Fruit fly (Drosophila melanogaster) whole organism, embryonic: Measurements from ENCODE around the gene CG13690.
A peak's percentile ranks its signal among the peaks of the same experiment; 100 is the strongest.

Source experiments
- Atf3 ChIP-seq: fragments of 200-800 bp; sonication (Bioruptor generic); optimal IDR thresholded peaks from 3 replicates; lab custom pipeline; 2016; ENCODE audit warnings: missing biosample characterization, missing genetic modification characterization
- Awh ChIP-seq: fragments of 200-800 bp; sonication (Bioruptor generic); IDR thresholded peaks from 2 replicates; pipeline ENCODE4, ENCODE4 v1.3.6; 2022; ENCODE audit warnings: missing biosample characterization, missing genetic modification characterization
- Bteb2 ChIP-seq: fragments of 200-800 bp; sonication (Bioruptor generic); optimal IDR thresholded peaks from 2 replicates; lab custom pipeline; 2016; ENCODE audit warnings: missing biosample characterization, missing genetic modification characterization
- CG1024 ChIP-seq: fragments of 200-800 bp; sonication (Bioruptor generic); IDR thresholded peaks from 2 replicates; pipeline ENCODE4 v1.3.6; 2022; ENCODE audit warnings: missing biosample characterization, missing genetic modification characterization
- CG10274 ChIP-seq: fragments of 200-800 bp; sonication (Bioruptor generic); optimal IDR thresholded peaks from 3 replicates; lab custom pipeline; 2017; ENCODE audit warnings: missing biosample characterization, mild to moderate bottlenecking, missing genetic modification characterization
- CG10321 ChIP-seq: fragments of 200-800 bp; sonication (Bioruptor generic); IDR thresholded peaks from 2 replicates; pipeline ENCODE4 v1.3.6; 2022; ENCODE audit warnings: missing biosample characterization, missing genetic modification characterization
- CG10366 ChIP-seq: fragments of 200-800 bp; sonication (Bioruptor generic); IDR thresholded peaks from 2 replicates; pipeline ENCODE4 v1.3.6; 2022; ENCODE audit warnings: missing biosample characterization, missing genetic modification characterization
- CG11085 ChIP-seq: fragments of 200-800 bp; sonication (Bioruptor generic); IDR thresholded peaks from 2 replicates; pipeline ENCODE4 v1.3.6; 2022; ENCODE audit warnings: missing biosample characterization, missing genetic modification characterization
- CG11398 ChIP-seq: fragments of 200-800 bp; sonication (Bioruptor generic); optimal IDR thresholded peaks from 2 replicates; lab custom pipeline; 2016; ENCODE audit warnings: missing biosample characterization, missing genetic modification characterization
- CG12391 ChIP-seq: fragments of 200-800 bp; sonication (Bioruptor generic); optimal IDR thresholded peaks from 3 replicates; lab custom pipeline; 2018; ENCODE audit warnings: missing biosample characterization, mild to moderate bottlenecking, missing genetic modification characterization, moderate library complexity
- CG15011 ChIP-seq: fragments of 200-800 bp; sonication (Bioruptor generic); optimal IDR thresholded peaks from 3 replicates; lab custom pipeline; 2018; ENCODE audit warnings: missing biosample characterization, mild to moderate bottlenecking, missing genetic modification characterization
- CG16779 ChIP-seq: fragments of 200-800 bp; sonication (Bioruptor generic); IDR thresholded peaks from 2 replicates; pipeline ENCODE4 v1.3.6; 2022; ENCODE audit warnings: missing biosample characterization, missing genetic modification characterization
- CG17612 ChIP-seq: fragments of 200-800 bp; sonication (Bioruptor generic); IDR thresholded peaks from 2 replicates; pipeline ENCODE4 v1.3.6; 2022; ENCODE audit warnings: missing biosample characterization, missing genetic modification characterization
- CG18764 ChIP-seq: fragments of 200-800 bp; sonication (Bioruptor generic); optimal IDR thresholded peaks from 3 replicates; lab custom pipeline; 2016; ENCODE audit warnings: missing biosample characterization, missing genetic modification characterization
- CG4360 ChIP-seq: fragments of 200-800 bp; sonication (Bioruptor generic); IDR thresholded peaks from 2 replicates; pipeline ENCODE4 v1.3.6; 2022; ENCODE audit warnings: missing biosample characterization, missing genetic modification characterization
- CG4854 ChIP-seq: fragments of 200-800 bp; sonication (Bioruptor generic); optimal IDR thresholded peaks from 2 replicates; lab custom pipeline; 2016; ENCODE audit warnings: missing biosample characterization, missing genetic modification characterization, inconsistent platforms
- CG6254 ChIP-seq: fragments of 200-800 bp; sonication (Bioruptor generic); optimal IDR thresholded peaks from 3 replicates; lab custom pipeline; 2017; ENCODE audit warnings: mild to moderate bottlenecking, missing biosample characterization, missing genetic modification reagents, missing genetic modification characterization
- CG8924 ChIP-seq: fragments of 200-800 bp; optimal IDR thresholded peaks from 3 replicates; lab custom pipeline; 2019; ENCODE audit warnings: missing biosample characterization, mild to moderate bottlenecking, missing genetic modification characterization, moderate library complexity
- CG9817 ChIP-seq: fragments of 200-800 bp; sonication (Bioruptor generic); optimal IDR thresholded peaks from 2 replicates; lab custom pipeline; 2018; ENCODE audit warnings: missing biosample characterization, mild to moderate bottlenecking, missing genetic modification characterization, moderate library complexity
- CG9876 ChIP-seq: fragments of 200-800 bp; sonication (Bioruptor generic); optimal IDR thresholded peaks from 2 replicates; lab custom pipeline; 2016; ENCODE audit warnings: missing biosample characterization, missing genetic modification characterization
- CoRest ChIP-seq: fragments of 200-800 bp; sonication (Bioruptor generic); optimal IDR thresholded peaks from 3 replicates; lab custom pipeline; 2018; ENCODE audit warnings: missing biosample characterization, mild to moderate bottlenecking, missing genetic modification characterization, moderate library complexity
- Drgx ChIP-seq: fragments of 200-800 bp; sonication (Bioruptor generic); IDR thresholded peaks from 2 replicates; pipeline ENCODE4 v1.3.6; 2022; ENCODE audit warnings: missing biosample characterization, missing genetic modification characterization
- HLHmδ ChIP-seq: fragments of 200-800 bp; sonication (Bioruptor generic); optimal IDR thresholded peaks from 2 replicates; lab custom pipeline; 2018; ENCODE audit warnings: missing biosample characterization, mild to moderate bottlenecking, missing genetic modification characterization, moderate library complexity
- Hey ChIP-seq: fragments of 200-800 bp; sonication (Bioruptor generic); optimal IDR thresholded peaks from 3 replicates; lab custom pipeline; 2018; ENCODE audit warnings: missing biosample characterization, mild to moderate bottlenecking, missing genetic modification characterization
- Hmr ChIP-seq: fragments of 200-800 bp; sonication (Bioruptor generic); optimal IDR thresholded peaks from 3 replicates; lab custom pipeline; 2017; ENCODE audit warnings: mild to moderate bottlenecking, missing biosample characterization, missing genetic modification reagents, missing genetic modification characterization
- Kr ChIP-seq: fragments of 200-800 bp; sonication (Bioruptor generic); optimal IDR thresholded peaks from 2 replicates; lab custom pipeline; 2017; ENCODE audit warnings: missing biosample characterization, mild to moderate bottlenecking, missing genetic modification characterization
- MBD-R2 ChIP-seq: fragments of 200-800 bp; sonication (Bioruptor generic); IDR thresholded peaks from 2 replicates; pipeline ENCODE4 v1.3.6; 2022; ENCODE audit warnings: missing biosample characterization, missing genetic modification characterization
- MESR4 ChIP-seq: fragments of 200-800 bp; sonication (Bioruptor generic); optimal IDR thresholded peaks from 2 replicates; lab custom pipeline; 2018; ENCODE audit warnings: missing biosample characterization, mild to moderate bottlenecking, missing genetic modification characterization, moderate library complexity
- Poxn ChIP-seq: fragments of 200-800 bp; sonication (Bioruptor generic); IDR thresholded peaks from 2 replicates; pipeline ENCODE4 v1.3.6; 2022; ENCODE audit warnings: missing biosample characterization, missing genetic modification characterization
- Six4 ChIP-seq: fragments of 200-800 bp; sonication (Bioruptor generic); optimal IDR thresholded peaks from 2 replicates; lab custom pipeline; 2016; ENCODE audit warnings: missing biosample characterization, missing genetic modification characterization
- Trl ChIP-seq, 3 experiments: fragments of >200 bp in 2 of 3; fragments of 200-800 bp in 1 of 3; sonication (Bioruptor generic) in 1 of 3; optimal IDR thresholded peaks; 2 replicates in 1 of 3; 3 replicates in 2 of 3; lab custom pipeline; 2016 to 2017; ENCODE audit warnings: missing biosample characterization in 1 of 3, missing genetic modification characterization in 1 of 3
- Vsx1 ChIP-seq: fragments of 200-800 bp; sonication (Bioruptor generic); optimal IDR thresholded peaks from 2 replicates; lab custom pipeline; 2017; ENCODE audit warnings: missing biosample characterization, mild to moderate bottlenecking, missing genetic modification characterization, missing genetic modification reagents
- Xbp1 ChIP-seq: fragments of 200-800 bp; sonication (Bioruptor generic); optimal IDR thresholded peaks from 3 replicates; lab custom pipeline; 2016; ENCODE audit warnings: missing biosample characterization, mild to moderate bottlenecking, missing genetic modification characterization
- cad ChIP-seq: fragments of >200 bp; optimal IDR thresholded peaks from 2 replicates; lab custom pipeline; 2017; ENCODE audit warnings: missing biosample characterization, missing genetic modification characterization
- chm ChIP-seq: fragments of 200-800 bp; sonication (Bioruptor generic); IDR thresholded peaks from 2 replicates; pipeline ENCODE4 v1.3.6; 2022; ENCODE audit warnings: missing biosample characterization, missing genetic modification characterization
- disco-r ChIP-seq: fragments of 200-800 bp; sonication (Bioruptor generic); optimal IDR thresholded peaks from 2 replicates; lab custom pipeline; 2016; ENCODE audit warnings: missing biosample characterization, missing genetic modification characterization
- en ChIP-seq: fragments of 200-800 bp; sonication (Bioruptor generic); optimal IDR thresholded peaks from 2 replicates; lab custom pipeline; 2016; ENCODE audit warnings: missing biosample characterization, missing genetic modification characterization
- eve ChIP-seq, 2 experiments: fragments of >200 bp; optimal IDR thresholded peaks; 2 replicates each; lab custom pipeline; 2017; ENCODE audit warnings: missing biosample characterization in 2 of 2, missing genetic modification characterization in 2 of 2
- eyg ChIP-seq: fragments of 200-800 bp; sonication (Bioruptor generic); optimal IDR thresholded peaks from 3 replicates; lab custom pipeline; 2016; ENCODE audit warnings: missing biosample characterization, missing genetic modification characterization
- fd64A ChIP-seq: fragments of 200-800 bp; sonication (Bioruptor generic); optimal IDR thresholded peaks from 3 replicates; lab custom pipeline; 2018; ENCODE audit warnings: missing biosample characterization, mild to moderate bottlenecking, missing genetic modification characterization
- ftz-f1 ChIP-seq: fragments of 200-800 bp; sonication (Bioruptor generic); optimal IDR thresholded peaks from 2 replicates; lab custom pipeline; 2016; ENCODE audit warnings: missing biosample characterization, missing genetic modification characterization
- fu2 ChIP-seq: fragments of 200-800 bp; sonication (Bioruptor generic); optimal IDR thresholded peaks from 2 replicates; lab custom pipeline; 2016; ENCODE audit warnings: missing biosample characterization, missing genetic modification characterization
- gcm2 ChIP-seq: fragments of 200-800 bp; sonication (Bioruptor generic); optimal IDR thresholded peaks from 2 replicates; lab custom pipeline; 2016; ENCODE audit warnings: missing biosample characterization, missing genetic modification characterization
- hbn ChIP-seq: fragments of 200-800 bp; sonication (Bioruptor generic); IDR thresholded peaks from 2 replicates; pipeline ENCODE4 v1.3.6; 2022; ENCODE audit warnings: missing biosample characterization, missing genetic modification characterization; ENCODE audit not compliant: partially characterized antibody
- ken ChIP-seq: fragments of 200-800 bp; sonication (Bioruptor generic); IDR thresholded peaks from 3 replicates; pipeline ENCODE4 v1.3.6; 2022; ENCODE audit warnings: missing biosample characterization, missing genetic modification characterization
- knrl ChIP-seq: fragments of 200-800 bp; sonication (Bioruptor generic); IDR thresholded peaks from 3 replicates; pipeline ENCODE4 v1.3.6; 2022; ENCODE audit warnings: missing biosample characterization, missing genetic modification characterization; ENCODE audit not compliant: partially characterized antibody
- nerfin-1 ChIP-seq: fragments of 200-800 bp; sonication (Bioruptor generic); optimal IDR thresholded peaks from 3 replicates; lab custom pipeline; 2019; ENCODE audit warnings: missing biosample characterization, mild to moderate bottlenecking, missing genetic modification characterization, moderate library complexity
- prd ChIP-seq, 3 experiments: fragments of >200 bp in 2 of 3; fragments of 200-800 bp in 1 of 3; sonication (Bioruptor generic) in 1 of 3; optimal IDR thresholded peaks in 2 of 3; IDR thresholded peaks in 1 of 3; 2 replicates in 2 of 3; 3 replicates in 1 of 3; pipeline versions ENCODE4 v1.3.6 to Lab custom; 2017 to 2022; ENCODE audit warnings: missing biosample characterization in 1 of 3, missing genetic modification characterization in 1 of 3
- row ChIP-seq: fragments of 200-800 bp; sonication (Bioruptor generic); IDR thresholded peaks from 3 replicates; pipeline ENCODE4 v1.3.6; 2022; ENCODE audit warnings: missing biosample characterization, missing genetic modification characterization
- sim ChIP-seq: fragments of 200-800 bp; sonication (Bioruptor generic); IDR thresholded peaks from 2 replicates; pipeline ENCODE4 v1.3.6; 2022; ENCODE audit warnings: missing biosample characterization, missing genetic modification characterization
- slou ChIP-seq: fragments of 200-800 bp; sonication (Bioruptor generic); optimal IDR thresholded peaks from 3 replicates; lab custom pipeline; 2016; ENCODE audit warnings: missing biosample characterization, missing genetic modification characterization
- tgo ChIP-seq: fragments of 200-800 bp; sonication (Bioruptor generic); IDR thresholded peaks from 3 replicates; pipeline ENCODE4 v1.3.6; 2022; ENCODE audit warnings: missing biosample characterization, missing genetic modification characterization

The CG13690 gene

dm6 chr2L:377780-378222 lies 41.7 kb downstream of the CG13690 start, which contains the start of gene al (continued):
- TF ChIP-seq slou: no peak
- TF ChIP-seq CoRest: peak; percentile 39
- no peak for TF ChIP-seq eve (GFP tag; optimal IDR thresholded peaks at IDR 0.05; lab: Kevin White, UChicago)
- TF ChIP-seq CG4360 (GFP tag; lab: Robert Waterston, UW): peak; percentile 81
- no peak for TF ChIP-seq CG11398 (GFP tag; lab: Kevin White, UChicago)
- no peak for TF ChIP-seq Vsx1
- TF ChIP-seq fd64A (GFP tag; lab: Kevin White, UChicago): no peak
- no peak for TF ChIP-seq Atf3 (GFP tag; lab: Kevin White, UChicago)
- 0 out of 3 replicates have a peak, but pooled peaks have one; percentile 14 for TF ChIP-seq row
- TF ChIP-seq gcm2 (GFP tag; lab: Kevin White, UChicago): no peak
- TF ChIP-seq Awh (GFP tag; lab: Robert Waterston, UW): no peak
- no peak for TF ChIP-seq knrl (GFP tag; lab: Robert Waterston, UW)
- TF ChIP-seq fu2 (GFP tag; lab: Kevin White, UChicago): no peak
- TF ChIP-seq sim (GFP tag; lab: Robert Waterston, UW): no peak
- TF ChIP-seq CG15011 (GFP tag; lab: Kevin White, UChicago): no peak
- peak; percentile 54 to 63 for TF ChIP-seq Trl (optimal IDR thresholded peaks at IDR 0.05; lab: Kevin White, UChicago)
- TF ChIP-seq Trl (GFP tag; optimal IDR thresholded peaks at IDR 0.05; lab: Kevin White, UChicago): no peak
- TF ChIP-seq Bteb2 (GFP tag; lab: Kevin White, UChicago): no peak
- TF ChIP-seq nerfin-1 (tag; lab: Kevin White, UChicago): no peak
- no peak for TF ChIP-seq MESR4 (GFP tag; lab: Kevin White, UChicago)
- TF ChIP-seq CG1024 (GFP tag; lab: Robert Waterston, UW): no peak
- TF ChIP-seq prd (optimal IDR thresholded peaks at IDR 0.05; lab: Kevin White, UChicago): no peak
- no peak for TF ChIP-seq prd (GFP tag; IDR thresholded peaks at IDR 0.05; lab: Robert Waterston, UW)
- TF ChIP-seq hbn: no peak
- TF ChIP-seq ftz-f1: peak; percentile 1
- TF ChIP-seq Drgx: no peak
- no peak; the same call in 1 of the 2 replicates for TF ChIP-seq chm (GFP tag; lab: Robert Waterston, UW)
- TF ChIP-seq MBD-R2: peak; percentile 7; the same call in 1 of the 2 replicates
- TF ChIP-seq Six4: no peak
- TF ChIP-seq eyg: no peak
- TF ChIP-seq en: no peak
- TF ChIP-seq Xbp1: no peak
- TF ChIP-seq CG9876: no peak
- no peak for TF ChIP-seq CG18764 (GFP tag; lab: Kevin White, UChicago)
- TF ChIP-seq tgo (GFP tag; lab: Robert Waterston, UW): no peak
- TF ChIP-seq CG11085 (GFP tag; lab: Robert Waterston, UW): no peak
- no peak for TF ChIP-seq ken
- TF ChIP-seq CG12391 (tag; lab: Kevin White, UChicago): no peak
- TF ChIP-seq CG10366 (GFP tag; lab: Robert Waterston, UW): no peak
- no peak for TF ChIP-seq Hey (tag; lab: Kevin White, UChicago)
- TF ChIP-seq CG10321 (GFP tag; lab: Robert Waterston, UW): peak; percentile 77
- TF ChIP-seq Hmr (GFP tag; lab: Kevin White, UChicago): no peak
- no peak for TF ChIP-seq CG17612 (GFP tag; lab: Robert Waterston, UW)
- TF ChIP-seq CG8924 (tag; lab: Kevin White, UChicago): no peak
- no peak for TF ChIP-seq CG16779
- TF ChIP-seq cad (GFP tag; lab: Kevin White, UChicago): no peak
- no peak for TF ChIP-seq HLHmδ
- no peak for TF ChIP-seq Poxn (GFP tag; lab: Robert Waterston, UW)
- TF ChIP-seq CG10274 (GFP tag; lab: Kevin White, UChicago): no peak
- no peak for TF ChIP-seq CG4854
- no peak for TF ChIP-seq Kr (GFP tag; lab: Kevin White, UChicago)
- no peak for TF ChIP-seq CG6254 (GFP tag; lab: Kevin White, UChicago)
- TF ChIP-seq CG9817 (tag; lab: Kevin White, UChicago): no peak
- no peak for TF ChIP-seq disco-r
